Worm (Caenorhabditis elegans): ENCODE measurements around the gene B0280.17.

Gene B0280.17

DNA sequence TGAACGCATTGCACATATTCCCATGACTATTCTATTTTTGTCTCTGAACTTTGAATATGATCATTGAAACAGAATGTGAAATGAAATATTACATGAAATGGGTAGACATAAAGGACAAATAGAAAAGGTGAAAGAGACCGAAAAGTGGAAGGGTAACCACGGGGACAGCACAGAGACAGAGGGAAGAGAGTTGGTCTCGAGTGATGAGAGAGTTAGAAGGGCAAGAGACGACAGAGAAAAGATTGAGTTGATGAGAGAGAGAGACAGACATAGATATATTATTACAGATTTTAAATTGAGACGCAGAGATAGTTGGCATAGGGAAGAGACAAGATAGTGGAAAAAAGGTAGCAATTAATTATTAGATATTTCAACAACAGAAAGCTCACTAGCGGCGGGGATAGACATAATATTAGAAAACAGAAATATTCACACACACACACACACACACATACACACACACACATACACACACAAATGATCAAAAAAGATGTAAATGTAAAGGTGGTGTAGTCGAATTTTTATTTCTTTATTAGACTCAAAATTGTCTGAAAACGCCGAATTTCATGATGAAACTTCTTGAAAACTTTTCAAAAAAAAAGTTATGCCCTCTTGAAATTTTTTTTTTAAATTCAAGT is 19.2 kb downstream of the B0280.17 start:
- peak; percentile 44 to 73 for TF ChIP-seq lin-35 (GFP tag; optimal IDR thresholded peaks at IDR 0.05)
- TF ChIP-seq lin-14 (GFP tag; optimal IDR thresholded peaks at IDR 0.05), result peak; percentile 90
- peak; percentile 74 for TF ChIP-seq nhr-77 (tag; optimal IDR thresholded peaks at IDR 0.05)
- peak; percentile 55 for TF ChIP-seq nhr-11 (tag; optimal IDR thresholded peaks at IDR 0.05)
- TF ChIP-seq pqm-1 (tag; optimal IDR thresholded peaks at IDR 0.05), result no peak
- no peak for TF ChIP-seq zip-4 (GFP tag; optimal IDR thresholded peaks at IDR 0.05)
- TF ChIP-seq nhr-85 (tag), result peak; percentile 95
- TF ChIP-seq sptf-1 (tag; optimal IDR thresholded peaks at IDR 0.05), result no peak
- TF ChIP-seq mdl-1 (tag; optimal IDR thresholded peaks at IDR 0.05), result peak in 1 of 2 experiments; percentile 66
- TF ChIP-seq hlh-4 (tag; optimal IDR thresholded peaks at IDR 0.05), result no peak
- TF ChIP-seq hpl-2 (GFP tag; optimal IDR thresholded peaks at IDR 0.05), result no peak
- peak; percentile 41 for TF ChIP-seq fos-1 (tag; optimal IDR thresholded peaks at IDR 0.05)
- TF ChIP-seq sox-4 (tag; optimal IDR thresholded peaks at IDR 0.05), result peak; percentile 43
- TF ChIP-seq ceh-82 (tag; optimal IDR thresholded peaks at IDR 0.05), result peak; percentile 50 to 64 (median 59)
- peak; percentile 91 for TF ChIP-seq nhr-71 (tag; optimal IDR thresholded peaks at IDR 0.05)
- peak; percentile 53 for TF ChIP-seq pax-3 (tag; optimal IDR thresholded peaks at IDR 0.05)
- TF ChIP-seq nhr-20 (tag; optimal IDR thresholded peaks at IDR 0.05), result peak; percentile 88
- TF ChIP-seq lin-15B (tag; optimal IDR thresholded peaks at IDR 0.05), result no peak
- TF ChIP-seq lin-39 (tag; optimal IDR thresholded peaks at IDR 0.05), result peak; percentile 51
- no peak for TF ChIP-seq pag-3 (tag; optimal IDR thresholded peaks at IDR 0.05; ENCODE audit: borderline replicate concordance, insufficient read depth)
- TF ChIP-seq nhr-47 (tag; optimal IDR thresholded peaks at IDR 0.05), result peak; percentile 75
- TF ChIP-seq alr-1 (tag; optimal IDR thresholded peaks at IDR 0.05; ENCODE audit: borderline replicate concordance), result no peak
- TF ChIP-seq dpl-1 (GFP tag; optimal IDR thresholded peaks at IDR 0.05), result peak; percentile 13 to 61 (median 29)
- peak; percentile 72 to 78 for TF ChIP-seq egl-27 (tag; optimal IDR thresholded peaks at IDR 0.05)
- peak; percentile 2 for TF ChIP-seq egl-13 (tag; optimal IDR thresholded peaks at IDR 0.05)
- peak; percentile 13 for TF ChIP-seq snpc-4 (tag; optimal IDR thresholded peaks at IDR 0.05)
- peak; percentile 68 for TF ChIP-seq aly-2 (tag; optimal IDR thresholded peaks at IDR 0.05)
- TF ChIP-seq C34B4.2 (tag; optimal IDR thresholded peaks at IDR 0.05), result no peak
- TF ChIP-seq lsy-2 (tag; optimal IDR thresholded peaks at IDR 0.05), result peak; percentile 73 to 84
- TF ChIP-seq swsn-7 (tag; optimal IDR thresholded peaks at IDR 0.05), result peak; percentile 74
- TF ChIP-seq skn-1 (tag; optimal IDR thresholded peaks at IDR 0.05), result peak; percentile 61
- TF ChIP-seq ztf-4 (tag; optimal IDR thresholded peaks at IDR 0.05), result peak; percentile 43
- peak; percentile 2 for TF ChIP-seq lin-13 (GFP tag; optimal IDR thresholded peaks at IDR 0.05)
- peak; percentile 55 for TF ChIP-seq tbx-2 (tag; optimal IDR thresholded peaks at IDR 0.05)
- TF ChIP-seq vab-15 (tag; optimal IDR thresholded peaks at IDR 0.05), result no peak
- TF ChIP-seq nhr-19 (GFP tag; conservative IDR thresholded peaks at IDR 0.05), result peak; percentile 86
- TF ChIP-seq rnt-1 (tag; optimal IDR thresholded peaks at IDR 0.05), result peak; percentile 63
- TF ChIP-seq unc-62 (GFP tag; optimal IDR thresholded peaks at IDR 0.05), result no peak
- TF ChIP-seq dsc-1 (tag; optimal IDR thresholded peaks at IDR 0.05), result peak; percentile 51
- peak; percentile 28 for TF ChIP-seq F16B12.6 (tag; optimal IDR thresholded peaks at IDR 0.05)
- no peak for TF ChIP-seq tlp-1 (tag; optimal IDR thresholded peaks at IDR 0.05)
- TF ChIP-seq mep-1 (tag; optimal IDR thresholded peaks at IDR 0.05), result peak; percentile 77
- TF ChIP-seq unc-30 (tag; optimal IDR thresholded peaks at IDR 0.05), result no peak
- TF ChIP-seq snu-23 (GFP tag; optimal IDR thresholded peaks at IDR 0.05), result peak; percentile 88
- peak; percentile 84 for TF ChIP-seq jun-1 (tag; optimal IDR thresholded peaks at IDR 0.05)
- TF ChIP-seq nhr-237 (tag; optimal IDR thresholded peaks at IDR 0.05), result no peak
- peak; percentile 50 for TF ChIP-seq xbp-1 (tag; optimal IDR thresholded peaks at IDR 0.05)
- TF ChIP-seq C16A3.4 (tag; optimal IDR thresholded peaks at IDR 0.05), result peak; percentile 72
- no peak for TF ChIP-seq unc-98 (GFP tag; IDR thresholded peaks at IDR 0.05)
- peak in 3 of 6 experiments; percentile 12 to 40 (median 14) for TF ChIP-seq elt-3 (tag; optimal IDR thresholded peaks at IDR 0.05)
- peak; percentile 63 for TF ChIP-seq nhr-90 (tag; optimal IDR thresholded peaks at IDR 0.05; ENCODE audit: poor library complexity)
- peak; percentile 78 for TF ChIP-seq blmp-1 (tag; optimal IDR thresholded peaks at IDR 0.05)
